Fruit fly (Drosophila melanogaster) whole organism, embryonic: ENCODE results near the gene Rab40.

Experiments used
- ATbp ChIP-seq: fragments of 200-800 bp; sonication (Bioruptor generic); optimal IDR thresholded peaks from 2 replicates; lab custom pipeline; 2017; ENCODE audit warnings: missing biosample characterization, mild to moderate bottlenecking, missing genetic modification characterization, missing genetic modification reagents
- Adf1 ChIP-seq: fragments of 200-800 bp; sonication (Bioruptor generic); IDR thresholded peaks from 2 replicates; pipeline ENCODE4 v1.3.6; 2022; ENCODE audit warnings: missing biosample characterization, missing genetic modification characterization
- Atf6 ChIP-seq: fragments of 200-800 bp; sonication (Bioruptor generic); IDR thresholded peaks from 2 replicates; pipeline ENCODE4 v1.3.6; 2022; ENCODE audit warnings: missing biosample characterization, missing genetic modification characterization
- B-H1 ChIP-seq: fragments of 200-800 bp; sonication (Bioruptor generic); IDR thresholded peaks from 3 replicates; pipeline ENCODE4 v1.3.6; 2022; ENCODE audit warnings: missing biosample characterization, missing genetic modification characterization
- CG10543 ChIP-seq: fragments of 200-800 bp; sonication (Bioruptor generic); optimal IDR thresholded peaks from 3 replicates; lab custom pipeline; 2017; ENCODE audit warnings: missing biosample characterization, mild to moderate bottlenecking, missing genetic modification characterization, moderate library complexity
- CG11504 ChIP-seq: fragments of 200-800 bp; sonication (Bioruptor generic); optimal IDR thresholded peaks from 3 replicates; lab custom pipeline; 2019; ENCODE audit warnings: missing biosample characterization, mild to moderate bottlenecking, missing genetic modification characterization, moderate library complexity
- CG11723 ChIP-seq: fragments of 200-800 bp; sonication (Bioruptor generic); optimal IDR thresholded peaks from 2 replicates; lab custom pipeline; 2017; ENCODE audit warnings: missing biosample characterization, mild to moderate bottlenecking, missing genetic modification characterization
- CG12744 ChIP-seq: fragments of 200-800 bp; sonication (Bioruptor generic); optimal IDR thresholded peaks from 2 replicates; lab custom pipeline; 2016; ENCODE audit warnings: missing biosample characterization, missing genetic modification characterization
- CG18476 ChIP-seq: fragments of 200-800 bp; sonication (Bioruptor generic); optimal IDR thresholded peaks from 2 replicates; lab custom pipeline; 2016; ENCODE audit warnings: missing biosample characterization, mild to moderate bottlenecking, missing genetic modification characterization
- CG2129 ChIP-seq: fragments of 200-800 bp; sonication (Bioruptor generic); IDR thresholded peaks from 2 replicates; pipeline ENCODE4 v1.3.6; 2022; ENCODE audit warnings: missing biosample characterization, missing genetic modification characterization; ENCODE audit not compliant: partially characterized antibody
- CG30020 ChIP-seq: fragments of 200-800 bp; optimal IDR thresholded peaks from 2 replicates; lab custom pipeline; 2019; ENCODE audit warnings: missing biosample characterization, mild to moderate bottlenecking, missing genetic modification characterization, moderate library complexity
- CG34422 ChIP-seq: fragments of 200-800 bp; sonication (Bioruptor generic); IDR thresholded peaks from 3 replicates; pipeline ENCODE4 v1.3.6; 2022; ENCODE audit warnings: missing biosample characterization, missing genetic modification characterization
- CG5245 ChIP-seq: fragments of 200-800 bp; sonication (Bioruptor generic); optimal IDR thresholded peaks from 3 replicates; lab custom pipeline; 2016; ENCODE audit warnings: missing biosample characterization, missing genetic modification characterization
- CG7271 ChIP-seq: fragments of 200-800 bp; sonication (Bioruptor generic); optimal IDR thresholded peaks from 2 replicates; lab custom pipeline; 2018; ENCODE audit warnings: missing biosample characterization, mild to moderate bottlenecking, missing genetic modification characterization, moderate library complexity
- CG7556 ChIP-seq: fragments of 200-800 bp; sonication (Bioruptor generic); optimal IDR thresholded peaks from 2 replicates; lab custom pipeline; 2017; ENCODE audit warnings: missing biosample characterization, mild to moderate bottlenecking, missing genetic modification characterization
- CG8359 ChIP-seq: fragments of 200-800 bp; sonication (Bioruptor generic); optimal IDR thresholded peaks from 2 replicates; lab custom pipeline; 2017; ENCODE audit warnings: missing biosample characterization, mild to moderate bottlenecking, missing genetic modification characterization, borderline replicate concordance
- CG9437 ChIP-seq: fragments of 200-800 bp; sonication (Bioruptor generic); optimal IDR thresholded peaks from 2 replicates; lab custom pipeline; 2018; ENCODE audit warnings: missing biosample characterization, mild to moderate bottlenecking, missing genetic modification characterization
- CG9817 ChIP-seq: fragments of 200-800 bp; sonication (Bioruptor generic); optimal IDR thresholded peaks from 2 replicates; lab custom pipeline; 2018; ENCODE audit warnings: missing biosample characterization, mild to moderate bottlenecking, missing genetic modification characterization, moderate library complexity
- CG9876 ChIP-seq: fragments of 200-800 bp; sonication (Bioruptor generic); optimal IDR thresholded peaks from 2 replicates; lab custom pipeline; 2016; ENCODE audit warnings: missing biosample characterization, missing genetic modification characterization
- Dbx ChIP-seq: fragments of 200-800 bp; sonication (Bioruptor generic); IDR thresholded peaks from 3 replicates; pipeline ENCODE4 v1.3.6; 2022; ENCODE audit warnings: missing biosample characterization, missing genetic modification characterization
- Dll ChIP-seq: fragments of 200-800 bp; sonication (Bioruptor generic); IDR thresholded peaks from 4 replicates; pipeline ENCODE4 v1.3.6; 2022; ENCODE audit warnings: missing biosample characterization, missing genetic modification characterization; ENCODE audit not compliant: partially characterized antibody
- Dp ChIP-seq: fragments of 200-800 bp; sonication (Bioruptor generic); optimal IDR thresholded peaks from 2 replicates; lab custom pipeline; 2018; ENCODE audit warnings: missing biosample characterization, mild to moderate bottlenecking, missing genetic modification characterization, moderate library complexity
- Fer1 ChIP-seq: fragments of 200-800 bp; sonication (Bioruptor generic); optimal IDR thresholded peaks from 2 replicates; lab custom pipeline; 2017; ENCODE audit warnings: missing biosample characterization, mild to moderate bottlenecking, missing genetic modification characterization
- Hsf ChIP-seq: fragments of 200-800 bp; sonication (Bioruptor generic); optimal IDR thresholded peaks from 3 replicates; lab custom pipeline; 2016; ENCODE audit warnings: missing biosample characterization, missing genetic modification characterization
- NK7.1 ChIP-seq: fragments of 200-800 bp; sonication (Bioruptor generic); optimal IDR thresholded peaks from 3 replicates; lab custom pipeline; 2016; ENCODE audit warnings: missing biosample characterization, missing genetic modification characterization
- Nf-YC ChIP-seq: fragments of 200-800 bp; optimal IDR thresholded peaks from 3 replicates; lab custom pipeline; 2019; ENCODE audit warnings: missing biosample characterization, mild to moderate bottlenecking, missing genetic modification characterization, moderate library complexity
- Side ChIP-seq: fragments of 200-800 bp; sonication (Bioruptor generic); optimal IDR thresholded peaks from 2 replicates; lab custom pipeline; 2016; ENCODE audit warnings: missing biosample characterization, missing genetic modification characterization
- Sin3A ChIP-seq: fragments of >200 bp; optimal IDR thresholded peaks from 2 replicates; lab custom pipeline; 2018
- Xrp1 ChIP-seq: fragments of 200-800 bp; sonication (Bioruptor generic); IDR thresholded peaks from 2 replicates; pipeline ENCODE4 v1.3.6; 2022; ENCODE audit warnings: missing biosample characterization, missing genetic modification characterization
- ash1 ChIP-seq: fragments of 200-800 bp; sonication (Bioruptor generic); optimal IDR thresholded peaks from 2 replicates; lab custom pipeline; 2018; ENCODE audit warnings: missing biosample characterization, mild to moderate bottlenecking, missing genetic modification characterization
- ato ChIP-seq: fragments of 200-800 bp; sonication (Bioruptor generic); IDR thresholded peaks from 2 replicates; pipeline ENCODE4 v1.3.6; 2022; ENCODE audit warnings: missing biosample characterization, missing genetic modification characterization; ENCODE audit not compliant: partially characterized antibody
- cato ChIP-seq: fragments of 200-800 bp; sonication (Bioruptor generic); optimal IDR thresholded peaks from 2 replicates; lab custom pipeline; 2016; ENCODE audit warnings: missing biosample characterization, missing genetic modification characterization, borderline replicate concordance
- ems ChIP-seq: fragments of 200-800 bp; sonication (Bioruptor generic); optimal IDR thresholded peaks from 3 replicates; lab custom pipeline; 2016; ENCODE audit warnings: missing biosample characterization, missing genetic modification characterization
- fd96Cb ChIP-seq: fragments of 200-800 bp; sonication (Bioruptor generic); optimal IDR thresholded peaks from 2 replicates; lab custom pipeline; 2018; ENCODE audit warnings: missing biosample characterization, mild to moderate bottlenecking, missing genetic modification characterization, moderate library complexity
- ham ChIP-seq: fragments of 200-800 bp; sonication (Bioruptor generic); IDR thresholded peaks from 2 replicates; pipeline ENCODE4 v1.3.6; 2022; ENCODE audit warnings: missing biosample characterization, missing genetic modification characterization
- klu ChIP-seq: fragments of 200-800 bp; sonication (Bioruptor generic); IDR thresholded peaks from 2 replicates; pipeline ENCODE4 v1.3.6; 2022; ENCODE audit warnings: missing biosample characterization, missing genetic modification characterization
- nau ChIP-seq: fragments of 200-800 bp; sonication (Bioruptor generic); optimal IDR thresholded peaks from 3 replicates; lab custom pipeline; 2017; ENCODE audit warnings: missing biosample characterization, mild to moderate bottlenecking, missing genetic modification characterization, missing genetic modification reagents
- nerfin-2 ChIP-seq: fragments of 200-800 bp; sonication (Bioruptor generic); IDR thresholded peaks from 2 replicates; pipeline ENCODE4 v1.3.6; 2022; ENCODE audit warnings: missing biosample characterization, missing genetic modification characterization; ENCODE audit not compliant: partially characterized antibody
- otp ChIP-seq: fragments of 200-800 bp; sonication (Bioruptor generic); IDR thresholded peaks from 3 replicates; pipeline ENCODE4, ENCODE4 v1.3.6; 2022; ENCODE audit warnings: missing biosample characterization, missing genetic modification characterization
- p53 ChIP-seq: fragments of 200-800 bp; sonication (Bioruptor generic); optimal IDR thresholded peaks from 2 replicates; lab custom pipeline; 2016; ENCODE audit warnings: missing biosample characterization, missing genetic modification characterization
- prd ChIP-seq, 3 experiments: fragments of >200 bp in 2 of 3; fragments of 200-800 bp in 1 of 3; sonication (Bioruptor generic) in 1 of 3; optimal IDR thresholded peaks in 2 of 3; IDR thresholded peaks in 1 of 3; 2 replicates in 2 of 3; 3 replicates in 1 of 3; pipeline versions ENCODE4 v1.3.6 to Lab custom; 2017 to 2022; ENCODE audit warnings: missing biosample characterization in 1 of 3, missing genetic modification characterization in 1 of 3
- ranshi ChIP-seq: fragments of 200-800 bp; sonication (Bioruptor generic); IDR thresholded peaks from 2 replicates; pipeline ENCODE4 v1.3.6; 2022; ENCODE audit warnings: missing biosample characterization, missing genetic modification characterization
- rib ChIP-seq: fragments of 200-800 bp; sonication (Bioruptor generic); IDR thresholded peaks from 2 replicates; pipeline ENCODE4 v1.3.6; 2022; ENCODE audit warnings: missing biosample characterization, missing genetic modification characterization
- row ChIP-seq: fragments of 200-800 bp; sonication (Bioruptor generic); IDR thresholded peaks from 3 replicates; pipeline ENCODE4 v1.3.6; 2022; ENCODE audit warnings: missing biosample characterization, missing genetic modification characterization
- slp2 ChIP-seq: fragments of 200-800 bp; sonication (Bioruptor generic); optimal IDR thresholded peaks from 2 replicates; lab custom pipeline; 2016; ENCODE audit warnings: missing biosample characterization, missing genetic modification characterization
- stc ChIP-seq: fragments of 200-800 bp; sonication (Bioruptor generic); IDR thresholded peaks from 2 replicates; pipeline ENCODE4 v1.3.6; 2022; ENCODE audit warnings: missing biosample characterization, missing genetic modification characterization
- toy ChIP-seq: fragments of 200-800 bp; sonication (Bioruptor generic); IDR thresholded peaks from 2 replicates; pipeline ENCODE4 v1.3.6; 2022; ENCODE audit warnings: missing biosample characterization, missing genetic modification characterization
- unpg ChIP-seq: fragments of 200-800 bp; sonication (Bioruptor generic); optimal IDR thresholded peaks from 3 replicates; lab custom pipeline; 2018; ENCODE audit warnings: missing biosample characterization, mild to moderate bottlenecking, missing genetic modification characterization, moderate library complexity
- vfl ChIP-seq: fragments of 200-800 bp; sonication (Bioruptor generic); optimal IDR thresholded peaks from 2 replicates; lab custom pipeline; 2016; ENCODE audit warnings: missing biosample characterization, missing genetic modification characterization
- vvl ChIP-seq: fragments of 200-800 bp; sonication (Bioruptor generic); IDR thresholded peaks from 2 replicates; pipeline ENCODE4 v1.3.6; 2022; ENCODE audit warnings: missing biosample characterization, missing genetic modification characterization
- zen ChIP-seq: fragments of 200-800 bp; sonication (Bioruptor generic); optimal IDR thresholded peaks from 3 replicates; lab custom pipeline; 2018; ENCODE audit warnings: missing biosample characterization, mild to moderate bottlenecking, missing genetic modification characterization, moderate library complexity

The Rab40 gene

DNA sequence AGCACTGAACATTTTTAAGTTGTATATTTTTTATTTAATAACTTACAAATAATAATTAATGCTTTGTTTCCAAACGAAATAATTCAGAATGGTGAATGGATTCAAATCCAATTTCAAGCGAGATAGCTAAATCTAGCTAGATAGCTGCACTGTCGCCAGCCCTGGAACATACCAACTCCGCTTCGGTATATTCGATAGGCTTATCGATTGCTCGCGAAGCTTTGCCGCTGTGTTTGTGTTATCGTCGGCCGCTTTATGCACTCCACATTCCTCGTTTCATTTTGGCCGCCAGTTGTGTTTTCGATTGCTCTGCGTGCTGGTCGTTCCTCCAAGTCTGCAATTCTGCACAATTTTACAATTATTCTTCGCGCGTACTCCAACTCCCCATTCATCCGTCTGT lies 34.0 kb upstream of the Rab40 start, which contains the start of gene mdu (continued):
- TF ChIP-seq otp (no peak), rib (GFP tag; lab: Robert Waterston, UW) (no peak), Fer1 (GFP tag; lab: Kevin White, UChicago) (no peak), CG11504 (no peak), cato (GFP tag; lab: Kevin White, UChicago) (no peak), ranshi (GFP tag; lab: Robert Waterston, UW) (peak; percentile 38; the same call in 1 of the 2 replicates), p53 (no peak), Adf1 (peak; percentile 12; the same call in 1 of the 2 replicates), CG7556 (GFP tag; lab: Kevin White, UChicago) (peak; percentile 31), CG34422 (GFP tag; lab: Robert Waterston, UW) (no peak), zen (tag; lab: Kevin White, UChicago) (no peak), CG12744 (no peak), row (GFP tag; lab: Robert Waterston, UW) (peak; percentile 81), nerfin-2 (0 out of 2 replicates have a peak, but pooled peaks have one; percentile 20), vfl (no peak), Xrp1 (no peak), fd96Cb (tag; lab: Kevin White, UChicago) (no peak), ash1 (no peak), CG11723 (GFP tag; lab: Kevin White, UChicago) (no peak), CG30020 (tag; lab: Kevin White, UChicago) (peak; percentile 13), CG10543 (GFP tag; lab: Kevin White, UChicago) (peak; percentile 7), slp2 (GFP tag; lab: Kevin White, UChicago) (no peak), klu (GFP tag; lab: Robert Waterston, UW) (no peak), Nf-YC (tag; lab: Kevin White, UChicago) (no peak), nau (no peak), ato (GFP tag; lab: Robert Waterston, UW) (0 out of 2 replicates have a peak, but pooled peaks have one; percentile 14), CG7271 (tag; lab: Kevin White, UChicago) (no peak), vvl (GFP tag; lab: Robert Waterston, UW) (no peak), Dp (peak; percentile 30), stc (GFP tag; lab: Robert Waterston, UW) (no peak), ATbp (GFP tag; lab: Kevin White, UChicago) (no peak), Atf6 (GFP tag; lab: Robert Waterston, UW) (no peak), Hsf (GFP tag; lab: Kevin White, UChicago) (no peak), prd (optimal IDR thresholded peaks at IDR 0.05; lab: Kevin White, UChicago) (no peak), prd (GFP tag; IDR thresholded peaks at IDR 0.05; lab: Robert Waterston, UW) (peak; percentile 46; the same call in 2 of the 3 replicates), Sin3A (peak; percentile 16), CG18476 (GFP tag; lab: Kevin White, UChicago) (no peak), CG5245 (GFP tag; lab: Kevin White, UChicago) (no peak), CG2129 (GFP tag; lab: Robert Waterston, UW) (no peak), NK7.1 (GFP tag; lab: Kevin White, UChicago) (no peak), Dbx (GFP tag; lab: Robert Waterston, UW) (0 out of 3 replicates have a peak, but pooled peaks have one; percentile 32), Side (GFP tag; lab: Kevin White, UChicago) (no peak), ems (GFP tag; lab: Kevin White, UChicago) (no peak), CG9876 (no peak), CG9817 (tag; lab: Kevin White, UChicago) (peak; percentile 11), unpg (GFP tag; lab: Kevin White, UChicago) (no peak), CG9437 (GFP tag; lab: Kevin White, UChicago) (peak; percentile 29), ham (GFP tag; lab: Robert Waterston, UW) (no peak), CG8359 (GFP tag; lab: Kevin White, UChicago) (no peak), B-H1 (GFP tag; lab: Robert Waterston, UW) (no peak), toy (no peak), Dll (GFP tag; lab: Robert Waterston, UW) (0 out of 4 replicates have a peak, but pooled peaks have one; percentile 39)
